Worm (Caenorhabditis elegans): ENCODE results near the gene F18C5.5.
A peak's percentile ranks its signal among the peaks of the same experiment; 100 is the strongest.

DNA sequence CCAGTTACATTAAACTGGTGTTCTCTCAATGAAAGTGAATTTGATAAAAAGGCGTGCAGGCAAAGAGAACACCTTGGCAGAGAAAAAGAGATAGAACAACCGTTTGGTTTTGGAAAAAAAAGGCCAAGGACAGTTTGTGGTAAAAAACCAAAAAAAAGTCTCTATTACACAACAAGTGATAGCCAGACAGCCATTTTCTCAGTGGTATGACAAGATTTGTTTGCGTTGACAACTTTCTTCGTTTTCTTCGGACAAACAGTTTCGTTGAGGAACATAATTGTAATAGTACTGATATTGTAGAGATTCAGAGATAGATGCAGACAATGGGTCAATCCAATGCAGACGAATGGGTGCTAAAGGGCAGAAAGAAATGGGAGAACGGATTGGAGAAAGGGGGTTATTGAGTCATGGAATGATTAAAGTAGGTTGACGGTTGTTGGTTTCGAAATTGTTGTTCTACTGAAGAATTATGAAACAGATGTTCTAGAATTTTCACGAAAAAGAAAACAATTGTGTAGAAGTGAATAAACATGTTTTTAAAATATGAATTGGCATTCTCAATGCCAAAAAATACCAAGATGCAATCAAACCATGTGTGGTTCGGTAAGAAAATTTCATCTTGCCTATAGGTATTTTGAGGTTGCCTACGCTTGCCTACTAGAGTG, 4.2 kb downstream of the F18C5.5 start:
- TF ChIP-seq zag-1 (tag; optimal IDR thresholded peaks at IDR 0.05) (no peak), fos-1 (tag; optimal IDR thresholded peaks at IDR 0.05) (no peak), ztf-11 (tag; optimal IDR thresholded peaks at IDR 0.05) (no peak), saeg-2 (GFP tag; IDR thresholded peaks at IDR 0.05) (no peak), Y75B8A.6 (GFP tag; IDR thresholded peaks at IDR 0.05) (no peak), mdl-1 (tag; optimal IDR thresholded peaks at IDR 0.05) (peak in 1 of 2 experiments; percentile 54), nhr-10 (tag; optimal IDR thresholded peaks at IDR 0.05) (no peak), mes-2 (tag; optimal IDR thresholded peaks at IDR 0.05; ENCODE audit: poor library complexity, severe bottlenecking) (no peak), snpc-4 (tag; optimal IDR thresholded peaks at IDR 0.05) (no peak)
